Fruit fly (Drosophila melanogaster): ENCODE results near the gene hemo.

The hemo gene

DNA sequence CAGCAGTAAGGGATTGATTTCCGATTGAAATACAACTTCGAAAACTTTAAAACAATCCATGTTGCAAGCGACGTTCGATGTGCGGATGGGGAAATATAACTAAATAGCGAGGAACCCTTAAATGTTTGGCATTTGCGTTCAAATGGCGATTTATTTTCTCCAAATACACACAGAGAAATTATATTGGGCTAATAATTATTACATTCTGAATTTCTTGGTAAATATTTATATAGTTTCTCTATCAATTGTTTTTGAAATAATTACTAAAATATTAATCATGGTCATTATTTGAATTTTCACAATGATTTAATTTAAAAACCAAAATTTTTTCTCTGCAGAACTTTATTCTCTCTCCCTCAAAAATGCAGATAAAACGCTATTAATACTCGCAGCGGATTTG is at the start of gene hemo, which contains the start of gene CG43210:
Gene hemo, minus strand, starts transcription at position 101 of the 400 bp plus-strand sequence.
Gene CG43210, minus strand, starts transcription at position 101 of the 400 bp plus-strand sequence.
- TF ChIP-seq h (optimal IDR thresholded peaks at IDR 0.05) (no peak), ttk (optimal IDR thresholded peaks at IDR 0.05) (no peak), Myc (optimal IDR thresholded peaks at IDR 0.05) (no peak), psq (optimal IDR thresholded peaks at IDR 0.05) (no peak), insv (optimal IDR thresholded peaks at IDR 0.05) (no peak), Sin3A (optimal IDR thresholded peaks at IDR 0.05) (no peak)

DNA sequence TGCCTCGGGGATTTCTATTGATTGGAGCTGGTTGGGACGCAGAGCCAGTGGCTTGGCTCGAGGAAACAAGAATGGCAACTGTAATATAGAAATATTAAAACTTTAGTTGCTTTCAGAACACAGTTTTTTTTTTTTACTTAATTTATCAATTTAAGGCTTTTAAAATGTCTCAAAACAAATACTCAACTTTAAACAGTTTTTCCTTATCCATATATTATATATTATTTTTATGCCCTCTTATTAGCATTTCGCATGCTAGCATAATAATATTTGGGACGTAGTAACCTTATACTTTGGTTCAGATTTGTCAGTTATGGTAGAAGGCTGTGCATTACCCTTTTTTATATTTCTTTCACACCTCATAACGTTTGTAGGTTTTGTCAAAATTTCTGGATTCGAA is 33.4 kb upstream of the hemo start, which contains the start of gene Tssk:
Gene Tssk, plus strand, starts transcription at position 301 of the 400 bp plus-strand sequence.
- TF ChIP-seq ttk (optimal IDR thresholded peaks at IDR 0.05) (no peak), insv (optimal IDR thresholded peaks at IDR 0.05) (no peak), Myc (optimal IDR thresholded peaks at IDR 0.05) (no peak), psq (optimal IDR thresholded peaks at IDR 0.05) (no peak), h (optimal IDR thresholded peaks at IDR 0.05) (no peak), Sin3A (optimal IDR thresholded peaks at IDR 0.05) (no peak)

DNA sequence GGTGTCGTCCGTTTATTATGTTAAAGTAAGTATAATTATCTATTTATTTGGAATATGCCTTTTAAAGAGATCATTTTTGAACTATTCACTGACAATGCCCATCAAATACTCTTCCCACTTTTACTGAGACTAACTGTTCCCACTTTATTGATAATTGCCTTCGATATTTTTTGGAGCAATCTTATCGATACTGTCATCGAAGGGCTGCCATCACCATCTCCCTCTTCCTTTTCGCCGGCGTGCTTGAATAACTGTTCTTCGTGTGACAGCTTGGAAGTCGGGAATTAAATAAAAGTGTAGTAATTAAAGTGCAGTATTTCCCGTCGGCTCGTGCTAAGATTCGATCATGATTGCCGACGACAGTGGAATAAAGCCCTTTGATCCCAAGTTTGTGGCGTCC is 25.8 kb upstream of the hemo start, which contains the start of gene qin:
Gene qin, plus strand, starts transcription at position 274 of the 400 bp plus-strand sequence.
- TF ChIP-seq ttk (optimal IDR thresholded peaks at IDR 0.05) (no peak), h (optimal IDR thresholded peaks at IDR 0.05) (no peak), Sin3A (optimal IDR thresholded peaks at IDR 0.05) (no peak), psq (optimal IDR thresholded peaks at IDR 0.05) (no peak), Myc (optimal IDR thresholded peaks at IDR 0.05) (no peak), insv (optimal IDR thresholded peaks at IDR 0.05) (no peak)

DNA sequence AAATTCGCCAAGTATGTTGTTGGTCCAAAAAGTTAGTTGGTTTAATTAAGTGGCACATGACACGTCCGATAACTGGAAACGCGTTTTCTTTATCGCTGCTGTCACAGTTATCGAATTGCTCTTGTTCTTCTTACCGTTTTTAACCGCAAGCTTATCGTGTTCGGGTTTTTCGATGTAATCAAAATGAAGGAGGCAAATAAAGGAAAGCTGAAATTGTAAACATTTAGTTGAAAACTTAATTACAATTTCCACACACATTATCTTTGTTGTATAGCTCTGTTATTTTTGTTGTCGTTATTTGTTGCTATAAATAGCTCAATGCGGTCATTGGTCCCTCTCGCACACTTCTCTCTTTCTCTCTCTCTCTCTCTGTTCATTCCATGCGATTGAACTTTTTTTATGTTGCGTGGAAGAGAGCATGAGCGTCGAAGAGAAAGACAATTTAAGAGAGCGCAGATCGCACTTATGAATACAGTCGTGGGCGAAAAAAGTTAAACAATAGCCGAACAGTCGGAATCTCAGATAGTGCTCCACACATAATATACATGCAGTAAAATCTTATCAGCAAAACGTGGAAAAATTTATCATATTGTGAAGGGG is 20.4 kb upstream of the hemo start:
- TF ChIP-seq Myc (optimal IDR thresholded peaks at IDR 0.05) (no peak), psq (optimal IDR thresholded peaks at IDR 0.05) (no peak), ttk (optimal IDR thresholded peaks at IDR 0.05) (no peak), insv (optimal IDR thresholded peaks at IDR 0.05) (no peak), Sin3A (optimal IDR thresholded peaks at IDR 0.05) (no peak), h (optimal IDR thresholded peaks at IDR 0.05) (no peak)

DNA sequence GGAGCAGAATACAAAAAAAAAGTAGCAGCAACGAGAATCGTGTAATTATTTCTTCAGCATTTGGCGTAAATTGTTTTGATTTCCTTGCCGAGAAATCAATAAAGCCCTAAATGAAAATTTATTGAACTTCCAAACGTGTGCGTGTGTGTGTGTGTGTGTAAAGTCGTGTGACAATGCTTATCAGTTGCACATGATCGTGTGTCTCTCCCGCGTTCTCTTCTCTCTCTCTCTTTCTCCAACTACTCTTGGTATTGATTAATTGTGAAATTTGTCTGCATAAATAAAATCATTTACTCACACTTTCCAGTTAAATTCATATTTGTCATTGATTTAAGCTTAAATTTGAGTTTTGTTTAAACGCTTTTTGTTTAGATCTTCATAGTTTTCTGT is 19.6 kb upstream of the hemo start:
- TF ChIP-seq h (optimal IDR thresholded peaks at IDR 0.05) (no peak), Myc (optimal IDR thresholded peaks at IDR 0.05) (no peak), insv (optimal IDR thresholded peaks at IDR 0.05) (no peak), psq (optimal IDR thresholded peaks at IDR 0.05) (no peak), Sin3A (optimal IDR thresholded peaks at IDR 0.05) (no peak), ttk (optimal IDR thresholded peaks at IDR 0.05) (no peak)

DNA sequence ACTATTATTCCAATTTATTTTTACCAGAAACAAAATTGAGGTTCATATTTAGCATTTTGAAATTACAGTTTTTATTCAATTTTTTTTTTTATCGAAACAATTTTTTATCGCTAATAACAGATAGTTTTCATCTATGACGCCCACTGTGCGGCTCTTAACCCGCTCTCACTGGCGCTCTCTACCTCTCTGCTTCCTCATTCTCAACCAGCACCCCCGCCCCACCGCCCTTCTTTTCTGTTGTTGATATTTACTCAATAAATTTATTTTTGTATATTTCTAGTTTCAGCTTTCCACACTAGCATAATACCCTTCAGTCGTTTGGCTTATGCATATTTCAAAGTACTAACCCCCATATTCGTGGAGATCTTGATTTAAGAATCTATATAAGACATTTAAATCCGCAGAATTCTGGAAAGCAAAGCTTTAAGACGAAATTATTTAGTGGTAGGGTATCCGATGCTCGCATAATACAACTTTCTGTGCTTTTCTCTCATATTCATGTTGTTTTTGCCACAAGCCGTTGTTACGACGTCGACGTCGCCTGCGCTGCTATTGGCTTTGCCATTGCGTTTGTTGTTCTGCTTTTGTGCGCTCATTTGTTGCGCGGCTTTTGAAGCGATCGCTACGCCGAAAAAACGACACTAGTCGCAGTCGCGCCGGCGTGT is 19.0 kb upstream of the hemo start:
- TF ChIP-seq Myc (optimal IDR thresholded peaks at IDR 0.05) (no peak), ttk (optimal IDR thresholded peaks at IDR 0.05) (no peak), psq (optimal IDR thresholded peaks at IDR 0.05) (no peak), insv (optimal IDR thresholded peaks at IDR 0.05) (no peak), h (optimal IDR thresholded peaks at IDR 0.05) (no peak), Sin3A (optimal IDR thresholded peaks at IDR 0.05) (no peak)

DNA sequence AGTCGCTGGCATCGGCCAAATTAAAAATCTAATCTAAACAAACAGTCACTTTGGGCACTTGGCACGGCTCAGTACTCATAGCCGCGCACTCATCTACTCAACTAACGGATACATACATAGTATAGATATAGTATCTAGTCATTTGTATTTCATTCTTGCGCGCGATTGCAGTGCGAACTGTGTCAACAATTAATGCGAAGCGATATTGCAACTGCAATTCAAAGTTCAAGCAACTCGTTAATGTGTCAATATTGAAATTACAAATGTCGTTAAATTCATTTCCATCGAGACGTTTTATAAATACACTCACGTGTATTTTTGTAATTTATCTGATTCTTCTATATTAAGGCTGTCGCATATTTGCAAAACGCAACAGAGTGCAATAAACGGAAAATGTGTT is 17.3 kb upstream of the hemo start:
- no peak for TF ChIP-seq ttk (optimal IDR thresholded peaks at IDR 0.05)
- no peak for TF ChIP-seq psq (optimal IDR thresholded peaks at IDR 0.05)
- no peak for TF ChIP-seq Myc (optimal IDR thresholded peaks at IDR 0.05)
- TF ChIP-seq Sin3A (optimal IDR thresholded peaks at IDR 0.05), result no peak
- no peak for TF ChIP-seq insv (optimal IDR thresholded peaks at IDR 0.05)
- TF ChIP-seq h (optimal IDR thresholded peaks at IDR 0.05), result no peak

DNA sequence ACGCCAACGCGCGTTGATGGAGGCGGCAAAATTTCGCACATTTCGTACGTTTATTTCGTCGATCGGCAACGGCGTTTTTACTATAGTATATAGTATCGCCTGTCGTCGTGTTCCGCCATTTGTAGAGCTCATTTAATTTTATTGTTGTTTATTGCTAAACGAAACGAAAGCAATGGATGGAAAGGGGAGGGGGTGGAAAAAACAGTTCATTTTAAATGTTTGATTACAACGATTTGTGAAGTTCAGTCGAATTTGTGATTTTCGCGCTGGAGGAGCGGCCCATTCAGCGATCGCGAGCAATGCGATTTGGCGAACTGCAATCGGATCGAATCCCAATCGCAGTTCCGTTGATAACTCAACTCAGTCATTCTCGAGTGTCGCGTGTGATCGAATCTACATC is 16.0 kb upstream of the hemo start:
- TF ChIP-seq ttk (optimal IDR thresholded peaks at IDR 0.05) (no peak), Myc (optimal IDR thresholded peaks at IDR 0.05) (no peak), Sin3A (optimal IDR thresholded peaks at IDR 0.05) (no peak), insv (optimal IDR thresholded peaks at IDR 0.05) (no peak), h (optimal IDR thresholded peaks at IDR 0.05) (no peak), psq (optimal IDR thresholded peaks at IDR 0.05) (no peak)

DNA sequence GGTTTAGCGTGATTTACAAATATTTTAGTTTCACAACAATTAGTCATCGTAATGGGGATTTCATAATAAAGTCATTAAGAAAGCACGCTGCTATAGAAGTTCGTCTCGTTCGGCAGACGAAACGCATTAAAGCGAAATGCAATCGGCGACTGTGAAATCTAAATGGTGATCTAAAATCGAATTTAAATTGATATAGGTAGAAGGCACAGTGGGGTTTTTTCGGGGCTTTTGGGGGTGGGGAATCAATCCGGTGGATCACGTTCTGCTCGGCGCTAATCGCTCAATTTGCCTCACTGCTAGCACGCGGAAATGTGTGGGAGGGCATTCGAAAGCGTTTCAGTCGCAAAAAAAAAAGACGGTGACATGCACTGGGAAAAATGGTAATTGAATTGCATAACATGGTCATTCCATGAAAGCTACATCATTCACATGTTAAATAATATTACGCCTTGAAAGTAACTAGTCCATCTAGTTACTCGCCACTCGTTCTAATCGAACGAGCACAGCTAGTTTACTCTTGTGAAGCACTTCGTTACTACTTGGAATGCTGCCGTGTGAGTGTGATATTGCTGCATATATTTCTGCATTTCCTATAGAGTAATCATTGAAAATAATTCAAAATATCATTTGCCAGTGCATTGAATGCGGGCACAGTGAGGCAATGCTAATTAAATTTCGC is 12.9 kb upstream of the hemo start:
- TF ChIP-seq Myc (optimal IDR thresholded peaks at IDR 0.05) (no peak), insv (optimal IDR thresholded peaks at IDR 0.05) (no peak), h (optimal IDR thresholded peaks at IDR 0.05) (no peak), ttk (optimal IDR thresholded peaks at IDR 0.05) (no peak), psq (optimal IDR thresholded peaks at IDR 0.05) (no peak), Sin3A (optimal IDR thresholded peaks at IDR 0.05) (no peak)

DNA sequence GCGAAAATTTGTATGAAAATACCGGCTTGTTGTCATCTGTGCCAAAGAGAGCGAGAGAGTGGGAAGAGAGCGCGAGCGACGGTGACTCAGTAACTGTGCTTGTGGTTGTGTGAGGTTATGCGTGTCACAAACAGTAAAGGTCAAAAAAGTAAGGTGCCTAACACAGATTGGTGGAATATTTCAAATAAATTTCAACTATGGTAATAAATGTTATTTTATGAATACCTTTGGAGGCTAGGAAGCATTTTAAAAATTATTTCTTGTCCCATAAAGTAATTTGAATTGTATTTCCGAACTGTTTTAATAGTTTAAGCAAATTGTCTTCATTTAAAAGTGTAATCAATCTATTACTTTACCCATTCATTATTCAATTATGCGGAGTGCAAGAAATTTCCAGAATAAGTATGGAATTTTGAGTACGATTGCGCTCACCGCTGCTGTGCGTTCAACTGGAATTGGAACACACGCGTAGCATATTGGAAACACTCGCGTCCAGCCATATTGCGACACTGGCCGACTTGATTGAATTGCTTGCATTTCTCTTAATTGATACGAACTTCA is 8.8 kb upstream of the hemo start:
- TF ChIP-seq insv (optimal IDR thresholded peaks at IDR 0.05), result no peak
- TF ChIP-seq ttk (optimal IDR thresholded peaks at IDR 0.05), result no peak
- TF ChIP-seq Myc (optimal IDR thresholded peaks at IDR 0.05), result no peak
- no peak for TF ChIP-seq h (optimal IDR thresholded peaks at IDR 0.05)
- no peak for TF ChIP-seq psq (optimal IDR thresholded peaks at IDR 0.05)
- no peak for TF ChIP-seq Sin3A (optimal IDR thresholded peaks at IDR 0.05)

DNA sequence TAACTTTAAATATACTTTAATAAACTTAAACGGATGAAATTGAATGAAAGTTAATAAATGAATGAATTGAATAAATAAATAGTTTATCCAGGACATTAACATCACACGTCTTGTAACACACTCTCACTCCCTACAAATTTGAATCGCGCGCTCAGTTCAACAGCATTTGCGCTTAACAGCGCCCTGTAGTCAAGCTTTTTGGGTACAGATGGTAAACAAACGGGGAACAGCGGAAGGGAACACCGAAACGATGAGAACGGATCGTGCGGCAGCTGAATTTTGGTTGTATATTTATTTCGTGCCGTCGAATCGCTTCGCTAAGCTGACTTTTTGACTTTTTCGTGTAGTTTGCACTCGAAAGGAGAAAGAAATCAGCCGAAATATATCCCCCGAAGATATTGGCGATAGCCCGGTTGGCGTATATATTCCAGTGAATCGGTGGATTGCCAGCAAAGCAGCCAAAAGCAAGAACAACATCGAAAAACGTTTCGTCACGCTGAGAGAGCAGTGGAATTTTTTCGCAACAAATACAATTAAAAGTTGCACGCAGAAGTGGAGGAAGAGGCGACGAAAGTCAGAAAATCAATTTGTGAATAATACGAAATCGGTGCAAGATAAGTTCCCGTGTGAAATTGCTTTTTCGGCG is 8.0 kb upstream of the hemo start, which contains the start of the genes CG7694 and fray:
Gene CG7694, plus strand, starts transcription at position 247 of the 646 bp plus-strand sequence.
Gene fray, plus strand, starts transcription at position 247 of the 646 bp plus-strand sequence.
- no peak for TF ChIP-seq Myc (optimal IDR thresholded peaks at IDR 0.05)
- TF ChIP-seq ttk (optimal IDR thresholded peaks at IDR 0.05), result no peak
- no peak for TF ChIP-seq h (optimal IDR thresholded peaks at IDR 0.05)
- TF ChIP-seq psq (optimal IDR thresholded peaks at IDR 0.05), result no peak
- TF ChIP-seq Sin3A (optimal IDR thresholded peaks at IDR 0.05), result no peak

Data from Kc167 (cell line).